Fruit fly (Drosophila melanogaster): ENCODE results near the gene CG8757.

The CG8757 gene

DNA sequence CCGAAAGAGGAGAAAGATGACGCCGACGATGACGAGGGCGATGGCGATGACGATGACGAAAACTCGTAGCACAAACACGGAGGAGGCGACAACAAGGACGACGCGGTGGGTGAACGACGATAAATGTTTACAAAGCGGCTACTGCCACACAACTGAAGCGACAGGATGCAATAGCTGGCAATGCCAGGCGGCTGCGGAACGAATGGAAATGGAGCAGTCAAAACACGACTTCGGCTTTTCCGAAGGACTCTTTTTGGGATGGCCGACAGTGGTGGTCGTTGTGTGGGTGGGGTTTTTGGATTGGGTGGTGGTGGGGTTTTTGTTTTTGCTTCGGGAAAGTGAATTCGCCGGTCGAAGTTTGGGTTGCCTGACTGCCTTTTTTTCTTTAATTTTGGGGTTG lies 38.8 kb downstream of the CG8757 start, which contains the start of gene bru3:
TSS of gene bru3 (minus strand) at position 143 of the 400 bp plus-strand sequence.
- TF ChIP-seq kah (GFP tag; optimal IDR thresholded peaks at IDR 0.05) = no peak
- TF ChIP-seq CG15479 (GFP tag; optimal IDR thresholded peaks at IDR 0.05) = no peak
- no peak for TF ChIP-seq Xbp1 (GFP tag; optimal IDR thresholded peaks at IDR 0.05)
- TF ChIP-seq pfk (GFP tag; optimal IDR thresholded peaks at IDR 0.05) = peak; percentile 84
- no peak for TF ChIP-seq Dbx (GFP tag; IDR thresholded peaks at IDR 0.05)
- TF ChIP-seq Eip74EF (GFP tag; optimal IDR thresholded peaks at IDR 0.05) = no peak
- TF ChIP-seq CG10543 (GFP tag; optimal IDR thresholded peaks at IDR 0.05) = no peak
- TF ChIP-seq CG18599 (GFP tag; optimal IDR thresholded peaks at IDR 0.05) = peak; percentile 8
- no peak for TF ChIP-seq CG12299 (tag; optimal IDR thresholded peaks at IDR 0.05)
- peak; percentile 7 for TF ChIP-seq Nf-YC (tag; optimal IDR thresholded peaks at IDR 0.05)
- peak; percentile 95 for TF ChIP-seq Deaf1 (tag; optimal IDR thresholded peaks at IDR 0.05)
- peak; percentile 64 for TF ChIP-seq abd-A (tag; optimal IDR thresholded peaks at IDR 0.05)
- TF ChIP-seq CG13894 (tag; optimal IDR thresholded peaks at IDR 0.05) = peak; percentile 52
- TF ChIP-seq chn (GFP tag; optimal IDR thresholded peaks at IDR 0.05) = no peak
- 0 out of 2 replicates have a peak, but pooled peaks have one; percentile 24 for TF ChIP-seq Bgb (GFP tag; IDR thresholded peaks at IDR 0.05; ENCODE audit: partially characterized antibody)
- TF ChIP-seq p53 (GFP tag; optimal IDR thresholded peaks at IDR 0.05) = no peak
